Fruit fly (Drosophila melanogaster) S2 (cell line): ENCODE measurements around the gene Cyp4d20.
A peak's percentile ranks its signal among the peaks of the same experiment; 100 is the strongest.

Source experiments
- CG8478 ChIP-seq: fragments of >200 bp; optimal IDR thresholded peaks from 2 replicates; lab custom pipeline; 2018
- CTCF ChIP-seq, 2 experiments: fragments of >200 bp; optimal IDR thresholded peaks; 2 replicates each; lab custom pipeline; 2018

- no peak for TF ChIP-seq CG8478 (lab: Kevin White, UChicago)
- TF ChIP-seq CTCF (optimal IDR thresholded peaks at IDR 0.05; lab: Kevin White, UChicago), result peak; percentile 99
These were observed 11.7 kb downstream of the Cyp4d20 start for dm6 chr3L:2466411-2467015.
